Worm (Caenorhabditis elegans) whole organism, late embryonic: Measurements from ENCODE around the gene C10G8.3.

ENCODE experiments used
- K09A11.1 ChIP-seq: sonication (generic microtip); optimal IDR thresholded peaks from 2 replicates; lab custom pipeline; 2017; ENCODE audit warnings: antibody characterized with exemption, mild to moderate bottlenecking, missing genetic modification characterization, missing compliant biosample characterization; ENCODE audit not compliant: insufficient read depth
- ama-1 ChIP-seq: fragments of 150-350 bp; optimal IDR thresholded peaks from 2 replicates; lab custom pipeline; 2014
- fkh-10 ChIP-seq: fragments of 150-350 bp; optimal IDR thresholded peaks from 2 replicates; lab custom pipeline; 2014; ENCODE audit warnings: missing biosample characterization, missing genetic modification reagents, missing genetic modification characterization
- fkh-6 ChIP-seq: sonication (generic microtip); optimal IDR thresholded peaks from 2 replicates; lab custom pipeline; 2016; ENCODE audit warnings: missing genetic modification characterization, missing compliant biosample characterization
- hlh-6 ChIP-seq: sonication (generic microtip); optimal IDR thresholded peaks from 2 replicates; lab custom pipeline; 2016; ENCODE audit warnings: missing genotype, missing genetic modification characterization, missing compliant biosample characterization
- pha-4 ChIP-seq: fragments of 150-350 bp; optimal IDR thresholded peaks from 2 replicates; lab custom pipeline; 2018; ENCODE audit warnings: missing biosample characterization, missing genetic modification reagents, missing genetic modification characterization
- tbx-2 ChIP-seq: sonication (generic microtip); optimal IDR thresholded peaks from 2 replicates; lab custom pipeline; 2016; ENCODE audit warnings: missing genetic modification characterization, missing compliant biosample characterization

- TF ChIP-seq ama-1 (lab: Kevin White, UChicago) (no peak), K09A11.1 (tag; lab: Kevin White, UChicago) (no peak), hlh-6 (tag; lab: Kevin White, UChicago) (no peak), pha-4 (tag; lab: Kevin White, UChicago) (no peak), tbx-2 (tag; lab: Kevin White, UChicago) (no peak), fkh-6 (tag; lab: Kevin White, UChicago) (no peak), fkh-10 (GFP tag; lab: Kevin White, UChicago) (no peak)
These were observed 43.5 kb upstream of the C10G8.3 start, which contains the start of gene penr-1 for ce11 chrV:5269024-5269535.
